Worm (Caenorhabditis elegans) whole organism, L1 larva: ENCODE measurements around the gene C18H9.5.

Source experiments
- C04F5.9 ChIP-seq: sonication (generic microtip); optimal IDR thresholded peaks from 2 replicates; lab custom pipeline; 2016; ENCODE audit warnings: missing genetic modification characterization, missing compliant biosample characterization
- aha-1 ChIP-seq: fragments of 150-350 bp; optimal IDR thresholded peaks from 2 replicates; lab custom pipeline; 2014; ENCODE audit warnings: missing biosample characterization, missing genetic modification characterization
- aly-2 ChIP-seq: fragments of 150-350 bp; optimal IDR thresholded peaks from 2 replicates; lab custom pipeline; 2014; ENCODE audit warnings: missing biosample characterization, missing genetic modification characterization
- ama-1 ChIP-seq: fragments of 150-350 bp; optimal IDR thresholded peaks from 2 replicates; lab custom pipeline; 2014
- blmp-1 ChIP-seq: fragments of 150-350 bp; optimal IDR thresholded peaks from 2 replicates; lab custom pipeline; 2014; ENCODE audit warnings: missing biosample characterization, missing genetic modification characterization
- ceh-63 ChIP-seq: fragments of 200-800 bp; sonication (Bioruptor generic); optimal IDR thresholded peaks from 2 replicates; lab custom pipeline; 2018; ENCODE audit warnings: mild to moderate bottlenecking, missing genetic modification characterization, missing compliant biosample characterization
- ceh-82 ChIP-seq, 3 experiments: fragments of 150-350 bp in 1 of 3; sonication (generic microtip) in 2 of 3; optimal IDR thresholded peaks; 2 replicates each; lab custom pipeline; 2014 to 2017; ENCODE audit warnings: missing biosample characterization in 3 of 3, missing genetic modification characterization in 3 of 3
- dpl-1 ChIP-seq, 3 experiments: fragments of 150-350 bp in 2 of 3; sonication (generic microtip) in 1 of 3; optimal IDR thresholded peaks; 2 replicates each; lab custom pipeline; 2014 to 2017; ENCODE audit warnings: missing biosample characterization in 3 of 3, missing genetic modification characterization in 3 of 3, missing genetic modification reagents in 3 of 3
- dsc-1 ChIP-seq: sonication (generic microtip); optimal IDR thresholded peaks from 2 replicates; lab custom pipeline; 2016; ENCODE audit warnings: mild to moderate bottlenecking, missing genetic modification characterization, missing compliant biosample characterization
- efl-1 ChIP-seq, 4 experiments: fragments of 150-350 bp; optimal IDR thresholded peaks in 3 of 4; peaks in 1 of 4; 1 replicate in 1 of 4; 2 replicates in 3 of 4; lab custom pipeline; 2014; ENCODE audit warnings: missing biosample characterization in 2 of 4, missing genetic modification characterization in 2 of 4, missing genetic modification reagents in 2 of 4
- egl-13 ChIP-seq: sonication (generic microtip); optimal IDR thresholded peaks from 2 replicates; lab custom pipeline; 2016; ENCODE audit warnings: missing genotype, missing genetic modification reagents, missing genetic modification characterization, missing compliant biosample characterization
- elt-2 ChIP-seq: sonication (generic microtip); optimal IDR thresholded peaks from 2 replicates; lab custom pipeline; 2016; ENCODE audit warnings: missing genetic modification characterization, mild to moderate bottlenecking, inconsistent platforms, missing compliant biosample characterization, missing genetic modification reagents
- elt-3 ChIP-seq, 6 experiments: fragments of 150-350 bp in 1 of 6; sonication (generic microtip); optimal IDR thresholded peaks; 2 replicates each; lab custom pipeline; 2017 to 2018; ENCODE audit warnings: missing biosample characterization in 6 of 6, missing genetic modification characterization in 6 of 6, inconsistent platforms in 1 of 6
- fkh-10 ChIP-seq: sonication (generic microtip); optimal IDR thresholded peaks from 2 replicates; lab custom pipeline; 2017; ENCODE audit warnings: missing biosample characterization, missing genetic modification reagents, missing genetic modification characterization
- fkh-8 ChIP-seq: sonication (generic microtip); optimal IDR thresholded peaks from 2 replicates; lab custom pipeline; 2016; ENCODE audit warnings: mild to moderate bottlenecking, missing genetic modification characterization, missing compliant biosample characterization
- grh-1 ChIP-seq: fragments of 200-800 bp; sonication (Bioruptor generic); IDR thresholded peaks from 2 replicates; pipeline ENCODE4 v1.3.6; 2022; ENCODE audit warnings: missing genetic modification reagents, missing genetic modification characterization, missing compliant biosample characterization
- irx-1 ChIP-seq: sonication (generic microtip); optimal IDR thresholded peaks from 2 replicates; lab custom pipeline; 2016; ENCODE audit warnings: missing genetic modification characterization, missing compliant biosample characterization
- isw-1 ChIP-seq: fragments of 200-800 bp; sonication (Bioruptor generic); IDR thresholded peaks from 2 replicates; pipeline ENCODE4 v1.3.6; 2022; ENCODE audit warnings: missing genetic modification characterization, missing compliant biosample characterization
- jun-1 ChIP-seq: fragments of 150-350 bp; optimal IDR thresholded peaks from 2 replicates; lab custom pipeline; 2014; ENCODE audit warnings: missing biosample characterization, missing genetic modification reagents, missing genetic modification characterization
- lin-13 ChIP-seq: fragments of 150-350 bp; optimal IDR thresholded peaks from 2 replicates; lab custom pipeline; 2014; ENCODE audit warnings: missing biosample characterization, missing genetic modification reagents, missing genetic modification characterization
- lin-14 ChIP-seq: fragments of 200-800 bp; sonication (Bioruptor generic); optimal IDR thresholded peaks from 2 replicates; lab custom pipeline; 2018; ENCODE audit warnings: mild to moderate bottlenecking, missing genetic modification characterization, moderate library complexity, missing compliant biosample characterization
- lin-15B ChIP-seq: fragments of 150-350 bp; sonication (generic microtip); optimal IDR thresholded peaks from 3 replicates; lab custom pipeline; 2014; ENCODE audit warnings: missing biosample characterization, missing genetic modification characterization
- lin-35 ChIP-seq, 2 experiments: fragments of 150-350 bp; optimal IDR thresholded peaks; 2 replicates each; lab custom pipeline; 2014; ENCODE audit warnings: missing biosample characterization in 2 of 2, missing genetic modification characterization in 2 of 2, missing genetic modification reagents in 2 of 2
- lin-39 ChIP-seq: fragments of 150-350 bp; optimal IDR thresholded peaks from 2 replicates; lab custom pipeline; 2014; ENCODE audit warnings: missing biosample characterization, missing genetic modification reagents, missing genetic modification characterization
- mab-9 ChIP-seq: fragments of 200-800 bp; sonication (Bioruptor generic); IDR thresholded peaks from 2 replicates; pipeline ENCODE4 v1.3.6; 2022; ENCODE audit warnings: missing genetic modification reagents, missing genetic modification characterization, missing compliant biosample characterization
- mep-1 ChIP-seq: fragments of 150-350 bp; optimal IDR thresholded peaks from 2 replicates; lab custom pipeline; 2014; ENCODE audit warnings: missing biosample characterization, missing genetic modification characterization
- nhr-12 ChIP-seq: sonication (generic microtip); optimal IDR thresholded peaks from 2 replicates; lab custom pipeline; 2017; ENCODE audit warnings: missing biosample characterization, missing genetic modification characterization
- nhr-19 ChIP-seq: fragments of 200-800 bp; sonication (Bioruptor generic); conservative IDR thresholded peaks from 2 replicates; pipeline ENCODE4 v1.3.6; 2022; ENCODE audit warnings: missing genetic modification characterization, missing compliant biosample characterization
- nhr-20 ChIP-seq: sonication (generic microtip); optimal IDR thresholded peaks from 2 replicates; lab custom pipeline; 2016; ENCODE audit warnings: mild to moderate bottlenecking, missing genetic modification characterization, missing compliant biosample characterization
- nhr-47 ChIP-seq: sonication (generic microtip); optimal IDR thresholded peaks from 2 replicates; lab custom pipeline; 2016; ENCODE audit warnings: mild to moderate bottlenecking, missing genetic modification characterization, moderate library complexity, missing compliant biosample characterization
- nhr-71 ChIP-seq: sonication (generic microtip); optimal IDR thresholded peaks from 2 replicates; lab custom pipeline; 2016; ENCODE audit warnings: mild to moderate bottlenecking, missing genetic modification characterization, moderate library complexity, missing compliant biosample characterization
- nhr-76 ChIP-seq: sonication (generic microtip); optimal IDR thresholded peaks from 2 replicates; lab custom pipeline; 2017; ENCODE audit warnings: missing biosample characterization, missing genetic modification characterization
- nhr-77 ChIP-seq: fragments of 150-350 bp; optimal IDR thresholded peaks from 2 replicates; lab custom pipeline; 2014; ENCODE audit warnings: missing biosample characterization, missing genetic modification characterization
- nhr-85 ChIP-seq: sonication (generic microtip); peaks from one replicate; lab custom pipeline; 2016; ENCODE audit warnings: missing genetic modification characterization, inconsistent platforms, missing compliant biosample characterization
- pax-3 ChIP-seq: fragments of 200-800 bp; sonication (Bioruptor generic); optimal IDR thresholded peaks from 2 replicates; lab custom pipeline; 2018; ENCODE audit warnings: mild to moderate bottlenecking, missing genetic modification characterization, moderate library complexity, missing compliant biosample characterization
- rnt-1 ChIP-seq: sonication (generic microtip); optimal IDR thresholded peaks from 2 replicates; lab custom pipeline; 2016; ENCODE audit warnings: mild to moderate bottlenecking, missing genetic modification characterization, moderate library complexity, missing compliant biosample characterization
- skn-1 ChIP-seq: fragments of 150-350 bp; optimal IDR thresholded peaks from 2 replicates; lab custom pipeline; 2014; ENCODE audit warnings: missing biosample characterization, missing genetic modification characterization
- snpc-4 ChIP-seq: fragments of 150-350 bp; optimal IDR thresholded peaks from 2 replicates; lab custom pipeline; 2014; ENCODE audit warnings: missing biosample characterization, missing genetic modification characterization
- snu-23 ChIP-seq: sonication (generic microtip); optimal IDR thresholded peaks from 2 replicates; lab custom pipeline; 2016; ENCODE audit warnings: missing genetic modification characterization, missing compliant biosample characterization
- swsn-7 ChIP-seq: sonication (generic microtip); optimal IDR thresholded peaks from 2 replicates; lab custom pipeline; 2016; ENCODE audit warnings: missing genetic modification characterization, missing compliant biosample characterization
- tbx-2 ChIP-seq: sonication (generic microtip); optimal IDR thresholded peaks from 2 replicates; lab custom pipeline; 2016; ENCODE audit warnings: missing genetic modification characterization, missing compliant biosample characterization
- tlp-1 ChIP-seq: fragments of 150-350 bp; optimal IDR thresholded peaks from 2 replicates; lab custom pipeline; 2014; ENCODE audit warnings: missing biosample characterization, missing genetic modification characterization
- unc-130 ChIP-seq: fragments of 150-350 bp; optimal IDR thresholded peaks from 2 replicates; lab custom pipeline; 2017; ENCODE audit warnings: missing biosample characterization, missing genetic modification characterization, inconsistent platforms
- unc-30 ChIP-seq: sonication (generic microtip); optimal IDR thresholded peaks from 2 replicates; lab custom pipeline; 2017; ENCODE audit warnings: missing biosample characterization, missing genetic modification characterization
- xbp-1 ChIP-seq: sonication (generic microtip); optimal IDR thresholded peaks from 2 replicates; lab custom pipeline; 2016; ENCODE audit warnings: missing genetic modification characterization, missing compliant biosample characterization
- zag-1 ChIP-seq: fragments of 150-350 bp; optimal IDR thresholded peaks from 2 replicates; lab custom pipeline; 2014; ENCODE audit warnings: missing biosample characterization, missing genetic modification characterization
- zip-4 ChIP-seq: fragments of 200-800 bp; sonication (Bioruptor generic); optimal IDR thresholded peaks from 2 replicates; lab custom pipeline; 2018; ENCODE audit warnings: mild to moderate bottlenecking, missing genetic modification characterization, moderate library complexity, missing compliant biosample characterization
- ztf-11 ChIP-seq, 2 experiments: sonication (generic microtip); optimal IDR thresholded peaks; 2 replicates each; lab custom pipeline; 2016 to 2017; ENCODE audit warnings: missing genetic modification characterization in 2 of 2, missing biosample characterization in 1 of 2, missing compliant biosample characterization in 1 of 2
- ztf-4 ChIP-seq: fragments of 150-350 bp; optimal IDR thresholded peaks from 2 replicates; lab custom pipeline; 2014; ENCODE audit warnings: missing biosample characterization, missing genetic modification characterization

Gene C18H9.5

ce11 chrII:6729331-6729730 lies 34.0 kb upstream of the C18H9.5 start, which contains the start of gene T14B4.8 (continued):
- peak in 1 of 2 experiments; percentile 11 for TF ChIP-seq lin-35 (GFP tag; optimal IDR thresholded peaks at IDR 0.05; lab: Kevin White, UChicago)
- no peak for TF ChIP-seq nhr-85
- no peak for TF ChIP-seq irx-1
- TF ChIP-seq xbp-1 = no peak
- no peak for TF ChIP-seq dpl-1 (GFP tag; optimal IDR thresholded peaks at IDR 0.05; lab: Kevin White, UChicago)
- TF ChIP-seq C04F5.9 = no peak
- TF ChIP-seq efl-1 (optimal IDR thresholded peaks at IDR 0.05; lab: Kevin White, UChicago) = peak; percentile 13 to 41
- peak in 1 of 2 experiments; percentile 50 for TF ChIP-seq efl-1 (GFP tag; optimal IDR thresholded peaks at IDR 0.05 in 1 of 2; lab: Kevin White, UChicago)
- no peak for TF ChIP-seq elt-3 (tag; optimal IDR thresholded peaks at IDR 0.05; lab: Kevin White, UChicago)
- TF ChIP-seq blmp-1 (tag; lab: Kevin White, UChicago) = no peak
- no peak for TF ChIP-seq snu-23 (GFP tag; lab: Kevin White, UChicago)
- no peak for TF ChIP-seq ama-1 (lab: Kevin White, UChicago)
- peak; percentile 6; the same call in 1 of the 2 replicates for TF ChIP-seq isw-1 (GFP tag; lab: Robert Waterston, UW)
- TF ChIP-seq nhr-77 = no peak
- no peak for TF ChIP-seq tbx-2
- no peak for TF ChIP-seq nhr-47
- peak; percentile 33 for TF ChIP-seq nhr-71
- no peak for TF ChIP-seq nhr-12 (tag; lab: Kevin White, UChicago)
- TF ChIP-seq zip-4 = no peak
- no peak for TF ChIP-seq elt-2
- no peak for TF ChIP-seq aly-2 (tag; lab: Kevin White, UChicago)
- TF ChIP-seq ztf-11 (tag; optimal IDR thresholded peaks at IDR 0.05; lab: Kevin White, UChicago) = no peak
- no peak for TF ChIP-seq aha-1
- no peak for TF ChIP-seq mab-9 (GFP tag; lab: Robert Waterston, UW)
- TF ChIP-seq lin-39 (tag; lab: Kevin White, UChicago) = no peak
- TF ChIP-seq unc-30 (tag; lab: Kevin White, UChicago) = no peak
- TF ChIP-seq fkh-8 (tag; lab: Kevin White, UChicago) = no peak
- TF ChIP-seq ceh-63 = no peak
- TF ChIP-seq tlp-1 (tag; lab: Kevin White, UChicago) = no peak
- peak; percentile 33 for TF ChIP-seq fkh-10 (GFP tag; lab: Kevin White, UChicago)
- TF ChIP-seq dsc-1 (tag; lab: Kevin White, UChicago) = no peak
- TF ChIP-seq jun-1 (tag; lab: Kevin White, UChicago) = no peak
- TF ChIP-seq egl-13 (tag; lab: Kevin White, UChicago) = no peak

- TF ChIP-seq lin-15B (tag; lab: Kevin White, UChicago) (no peak), nhr-76 (tag; lab: Kevin White, UChicago) (no peak), zag-1 (tag; lab: Kevin White, UChicago) (no peak), nhr-77 (no peak), dsc-1 (tag; lab: Kevin White, UChicago) (peak; percentile 52), snpc-4 (tag; lab: Kevin White, UChicago) (no peak), lin-14 (GFP tag; lab: Kevin White, UChicago) (peak; percentile 32)
Measured at ce11 chrII:6726814-6727213, 31.4 kb upstream of the C18H9.5 start.

ce11 chrII:6721581-6721980 lies 26.2 kb upstream of the C18H9.5 start:
- TF ChIP-seq nhr-85 (no peak), efl-1 (optimal IDR thresholded peaks at IDR 0.05; lab: Kevin White, UChicago) (peak in 1 of 2 experiments; percentile 31), efl-1 (GFP tag; optimal IDR thresholded peaks at IDR 0.05 in 1 of 2; lab: Kevin White, UChicago) (peak; percentile 17 to 89), dpl-1 (GFP tag; optimal IDR thresholded peaks at IDR 0.05; lab: Kevin White, UChicago) (peak in 2 of 3 experiments; percentile 1 to 14), rnt-1 (tag; lab: Kevin White, UChicago) (peak; percentile 48), nhr-71 (peak; percentile 56), pax-3 (tag; lab: Kevin White, UChicago) (no peak), ztf-4 (no peak), fkh-10 (GFP tag; lab: Kevin White, UChicago) (no peak), xbp-1 (peak; percentile 26), nhr-20 (peak; percentile 85), lin-35 (GFP tag; optimal IDR thresholded peaks at IDR 0.05; lab: Kevin White, UChicago) (peak; percentile 13 to 53), nhr-47 (peak; percentile 52), lin-13 (GFP tag; lab: Kevin White, UChicago) (no peak), irx-1 (peak; percentile 32), grh-1 (GFP tag; lab: Robert Waterston, UW) (0 out of 2 replicates have a peak, but pooled peaks have one; percentile 9), snu-23 (GFP tag; lab: Kevin White, UChicago) (peak; percentile 62), jun-1 (tag; lab: Kevin White, UChicago) (no peak), nhr-19 (peak; percentile 64), lin-14 (GFP tag; lab: Kevin White, UChicago) (peak; percentile 46), unc-130 (tag; lab: Kevin White, UChicago) (no peak), mep-1 (peak; percentile 1), dsc-1 (tag; lab: Kevin White, UChicago) (peak; percentile 55), swsn-7 (tag; lab: Kevin White, UChicago) (peak; percentile 32), skn-1 (tag; lab: Kevin White, UChicago) (peak; percentile 7), ceh-82 (tag; optimal IDR thresholded peaks at IDR 0.05; lab: Kevin White, UChicago) (peak in 1 of 3 experiments; percentile 12)
